Fruit fly (Drosophila melanogaster) S2 (cell line): ENCODE measurements around the gene CG3984.

Source experiments
- CG8478 ChIP-seq: fragments of >200 bp; optimal IDR thresholded peaks from 2 replicates; lab custom pipeline; 2018
- CTCF ChIP-seq, 2 experiments: fragments of >200 bp; optimal IDR thresholded peaks; 2 replicates each; lab custom pipeline; 2018

- TF ChIP-seq CTCF (optimal IDR thresholded peaks at IDR 0.05; lab: Kevin White, UChicago): no peak
- TF ChIP-seq CG8478: no peak
Observed at dm6 chr3R:15121599-15122394, 15.2 kb upstream of the CG3984 start.
